Fruit fly (Drosophila melanogaster): ENCODE measurements around the gene tal-AA.

The tal-AA gene

dm6 chr3R:13765001-13765400 lies 47.9 kb upstream of the tal-AA start (continued):
- TF ChIP-seq PHDP (tag; optimal IDR thresholded peaks at IDR 0.05) (peak; percentile 14), sd (tag; optimal IDR thresholded peaks at IDR 0.05) (no peak), CG12659 (GFP tag; optimal IDR thresholded peaks at IDR 0.05) (no peak), slbo (GFP tag; IDR thresholded peaks at IDR 0.05) (no peak), dati (GFP tag; IDR thresholded peaks at IDR 0.05) (no peak), CG13287 (GFP tag; IDR thresholded peaks at IDR 0.05; ENCODE audit: partially characterized antibody) (no peak), MESR4 (GFP tag; optimal IDR thresholded peaks at IDR 0.05) (no peak), CG8944 (GFP tag; optimal IDR thresholded peaks at IDR 0.05) (no peak), Xbp1 (GFP tag; optimal IDR thresholded peaks at IDR 0.05) (no peak), Hey (tag; optimal IDR thresholded peaks at IDR 0.05) (no peak), CG15269 (tag; optimal IDR thresholded peaks at IDR 0.05) (peak; percentile 30), CG18619 (GFP tag; optimal IDR thresholded peaks at IDR 0.05) (no peak), CG5245 (GFP tag; optimal IDR thresholded peaks at IDR 0.05) (no peak), Meics (GFP tag; optimal IDR thresholded peaks at IDR 0.05) (peak; percentile 1), chif (GFP tag; optimal IDR thresholded peaks at IDR 0.05) (no peak), wdn (GFP tag; IDR thresholded peaks at IDR 0.05) (no peak), CG11695 (GFP tag; IDR thresholded peaks at IDR 0.05) (peak; percentile 39; the same call in 1 of the 3 replicates), CG18599 (GFP tag; optimal IDR thresholded peaks at IDR 0.05) (no peak), CG3281 (GFP tag; optimal IDR thresholded peaks at IDR 0.05) (peak; percentile 24), CG17802 (tag; optimal IDR thresholded peaks at IDR 0.05) (no peak), Taf1 (GFP tag; IDR thresholded peaks at IDR 0.05) (no peak), CG11398 (GFP tag; optimal IDR thresholded peaks at IDR 0.05) (no peak), CG1603 (tag; optimal IDR thresholded peaks at IDR 0.05) (no peak), CG14667 (GFP tag; IDR thresholded peaks at IDR 0.05) (no peak), CoRest (tag; optimal IDR thresholded peaks at IDR 0.05) (no peak), Lhr (GFP tag; optimal IDR thresholded peaks at IDR 0.05) (no peak), row (GFP tag; IDR thresholded peaks at IDR 0.05) (peak; percentile 31; the same call in 2 of the 3 replicates), CG3065 (GFP tag; optimal IDR thresholded peaks at IDR 0.05) (no peak), Dek (tag; optimal IDR thresholded peaks at IDR 0.05) (no peak), E2f2 (GFP tag; IDR thresholded peaks at IDR 0.05) (no peak), Med (GFP tag) (peak; percentile 65), schlank (tag; optimal IDR thresholded peaks at IDR 0.05) (no peak)

dm6 chr3R:13765456-13765855 lies 47.5 kb upstream of the tal-AA start, which contains the start of gene CG9312:
Gene CG9312, plus strand, starts transcription at chr3R:13765756.
- no peak for TF ChIP-seq CG13624 (GFP tag; optimal IDR thresholded peaks at IDR 0.05)
- TF ChIP-seq z (GFP tag; IDR thresholded peaks at IDR 0.05), result peak; percentile 76; the same call in 1 of the 3 replicates
- no peak for TF ChIP-seq Hsf (GFP tag; optimal IDR thresholded peaks at IDR 0.05)
- TF ChIP-seq Hand (GFP tag; optimal IDR thresholded peaks at IDR 0.05), result no peak
- TF ChIP-seq HLH54F (GFP tag; optimal IDR thresholded peaks at IDR 0.05), result no peak

DNA sequence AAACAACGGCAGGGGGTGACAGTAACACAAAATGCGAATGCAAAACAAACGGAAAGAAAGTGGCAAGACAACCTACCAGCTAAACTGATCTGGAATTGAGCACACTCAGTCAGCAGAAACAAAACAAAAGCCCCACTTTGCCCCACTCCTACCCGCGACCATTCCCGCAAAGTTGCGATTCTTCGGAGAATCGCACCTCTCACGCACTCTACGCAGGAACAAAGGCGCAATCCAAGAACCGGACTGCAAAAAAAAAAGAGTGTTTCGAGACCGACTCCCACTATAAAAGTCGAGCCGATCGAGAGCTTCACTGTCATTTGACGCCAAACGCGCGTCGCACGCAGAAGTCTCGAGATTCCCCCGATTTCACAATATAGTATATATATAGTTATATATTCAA lies 45.7 kb upstream of the tal-AA start, which contains the start of gene Cht5:
Cht5 (plus strand) TSS at position 311 of the 400 bp plus-strand sequence.
- no peak for TF ChIP-seq B-H1 (GFP tag; IDR thresholded peaks at IDR 0.05)
- no peak for TF ChIP-seq eve (GFP tag; optimal IDR thresholded peaks at IDR 0.05)
- no peak for TF ChIP-seq CG17385 (GFP tag; optimal IDR thresholded peaks at IDR 0.05)
- TF ChIP-seq CG10959 (GFP tag; IDR thresholded peaks at IDR 0.05), result no peak
- TF ChIP-seq CG7271 (tag; optimal IDR thresholded peaks at IDR 0.05), result no peak
- no peak for TF ChIP-seq CG1602 (GFP tag; optimal IDR thresholded peaks at IDR 0.05)
- no peak for TF ChIP-seq CG32767 (GFP tag; IDR thresholded peaks at IDR 0.05)
- TF ChIP-seq jigr1 (GFP tag; IDR thresholded peaks at IDR 0.05), result no peak
- no peak for TF ChIP-seq CG15479 (GFP tag; optimal IDR thresholded peaks at IDR 0.05)
- no peak for TF ChIP-seq disco-r (GFP tag; optimal IDR thresholded peaks at IDR 0.05)
- no peak for TF ChIP-seq tx (GFP tag; optimal IDR thresholded peaks at IDR 0.05)
- TF ChIP-seq Deaf1 (tag; optimal IDR thresholded peaks at IDR 0.05), result no peak
- TF ChIP-seq CG14965 (GFP tag; optimal IDR thresholded peaks at IDR 0.05; ENCODE audit: borderline replicate concordance), result no peak
- no peak for TF ChIP-seq nau (GFP tag; optimal IDR thresholded peaks at IDR 0.05)
- no peak for TF ChIP-seq Awh (GFP tag; IDR thresholded peaks at IDR 0.05)
